Worm (Caenorhabditis elegans) whole organism, L1 larva: ENCODE measurements around the gene fbxb-55.

ENCODE experiments used
- Y116A8C.19 ChIP-seq: sonication (generic microtip); optimal IDR thresholded peaks from 2 replicates; lab custom pipeline; 2016; ENCODE audit warnings: missing compliant biosample characterization, missing genetic modification characterization, borderline replicate concordance
- dpl-1 ChIP-seq, 3 experiments: fragments of 150-350 bp in 2 of 3; sonication (generic microtip) in 1 of 3; optimal IDR thresholded peaks; 2 replicates each; lab custom pipeline; 2014 to 2017; ENCODE audit warnings: missing biosample characterization in 3 of 3, missing genetic modification characterization in 3 of 3, missing genetic modification reagents in 3 of 3
- nhr-12 ChIP-seq: sonication (generic microtip); optimal IDR thresholded peaks from 2 replicates; lab custom pipeline; 2017; ENCODE audit warnings: missing biosample characterization, missing genetic modification characterization

DNA sequence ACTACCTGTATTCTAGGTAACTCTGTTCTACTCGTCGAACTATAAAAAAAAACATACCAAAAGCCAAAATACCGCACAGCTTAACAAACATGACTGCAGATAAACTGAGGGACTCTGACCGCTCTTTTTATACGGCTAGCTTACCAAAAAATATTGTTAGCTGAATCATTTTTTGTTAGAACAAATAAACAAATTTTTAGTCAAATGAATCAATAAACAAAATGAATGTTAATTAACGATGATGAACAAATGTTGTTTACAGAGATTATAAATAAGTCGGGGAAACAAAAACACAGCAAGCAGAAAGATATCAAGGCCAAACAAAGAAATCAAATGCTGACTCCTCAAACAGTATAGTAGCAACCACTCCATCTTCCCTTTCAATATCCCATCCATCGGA lies 5.0 kb upstream of the fbxb-55 start, which contains the start of gene ilys-6:
- TF ChIP-seq dpl-1 (GFP tag; optimal IDR thresholded peaks at IDR 0.05; lab: Kevin White, UChicago), result no peak
- no peak for TF ChIP-seq nhr-12 (tag; lab: Kevin White, UChicago)
- no peak for TF ChIP-seq Y116A8C.19 (tag; lab: Kevin White, UChicago)
